Worm (Caenorhabditis elegans): ENCODE measurements around the gene srx-117.

srx-117 gene

ce11 chrV:5644171-5644570, at the start of gene srx-117:
Gene srx-117 (plus strand): TSS chrV:5644471.
- TF ChIP-seq Y95B8A.8 (GFP tag; IDR thresholded peaks at IDR 0.05) (no peak), let-607 (tag; optimal IDR thresholded peaks at IDR 0.05) (no peak), aptf-2 (GFP tag; conservative IDR thresholded peaks at IDR 0.05) (no peak), chd-7 (tag; optimal IDR thresholded peaks at IDR 0.05) (no peak), lin-40 (tag; optimal IDR thresholded peaks at IDR 0.05) (no peak), mel-28 (tag; optimal IDR thresholded peaks at IDR 0.05; ENCODE audit: borderline replicate concordance) (no peak), madf-3 (GFP tag; IDR thresholded peaks at IDR 0.05) (no peak), ekl-4 (GFP tag; IDR thresholded peaks at IDR 0.05) (no peak)

- TF ChIP-seq B0336.3 (GFP tag; IDR thresholded peaks at IDR 0.05) (no peak), rec-8 (tag; optimal IDR thresholded peaks at IDR 0.05) (no peak), sea-2 (GFP tag; IDR thresholded peaks at IDR 0.05) (no peak), him-1 (tag; optimal IDR thresholded peaks at IDR 0.05) (peak; percentile 25), F33H1.4 (GFP tag; IDR thresholded peaks at IDR 0.05) (no peak), mcd-1 (GFP tag; IDR thresholded peaks at IDR 0.05) (peak; percentile 87), hmg-1.2 (GFP tag; IDR thresholded peaks at IDR 0.05) (0 out of 2 replicates have a peak, but pooled peaks have one; percentile 20), lin-35 (GFP tag; optimal IDR thresholded peaks at IDR 0.05) (peak in 2 of 3 experiments; percentile 60 to 73), lin-54 (GFP tag; optimal IDR thresholded peaks at IDR 0.05) (peak; percentile 90), nfya-2 (GFP tag; IDR thresholded peaks at IDR 0.05) (no peak), snpc-1.1 (tag; optimal IDR thresholded peaks at IDR 0.05; ENCODE audit: insufficient read depth) (peak; percentile 24), snpc-4 (GFP tag; optimal IDR thresholded peaks at IDR 0.05) (peak; percentile 8), snpc-4 (tag; optimal IDR thresholded peaks at IDR 0.05) (peak; percentile 61 to 73 (median 66)), dpl-1 (GFP tag; optimal IDR thresholded peaks at IDR 0.05) (peak; percentile 65), egl-18 (GFP tag; IDR thresholded peaks at IDR 0.05) (no peak), madf-6 (GFP tag; IDR thresholded peaks at IDR 0.05) (peak; percentile 37), hlh-12 (tag; optimal IDR thresholded peaks at IDR 0.05) (no peak), nhr-120 (GFP tag; IDR thresholded peaks at IDR 0.05) (no peak), pha-4 (tag; optimal IDR thresholded peaks at IDR 0.05) (no peak), Y95B8A.8 (GFP tag; IDR thresholded peaks at IDR 0.05) (no peak), rcor-1 (GFP tag; IDR thresholded peaks at IDR 0.05) (no peak), aptf-2 (GFP tag; conservative IDR thresholded peaks at IDR 0.05) (no peak), efl-1 (GFP tag; optimal IDR thresholded peaks at IDR 0.05) (peak; percentile 79)
Measured at ce11 chrV:5596391-5597030, 47.8 kb upstream of the srx-117 start, which contains the start of gene zhit-1. Gene zhit-1 (minus strand): TSS chrV:5596551.

- TF ChIP-seq lsl-1 (GFP tag; optimal IDR thresholded peaks at IDR 0.05) (no peak), ceh-27 (GFP tag; optimal IDR thresholded peaks at IDR 0.05) (no peak), sdz-38 (tag; optimal IDR thresholded peaks at IDR 0.05) (no peak), lag-1 (GFP tag; IDR thresholded peaks at IDR 0.05) (no peak), let-607 (tag; optimal IDR thresholded peaks at IDR 0.05) (no peak), attf-6 (GFP tag; IDR thresholded peaks at IDR 0.05) (no peak), ceh-40 (GFP tag; IDR thresholded peaks at IDR 0.05) (no peak), madf-3 (GFP tag; IDR thresholded peaks at IDR 0.05) (no peak), ztf-6 (GFP tag; IDR thresholded peaks at IDR 0.05) (no peak)
Measured at ce11 chrV:5601263-5601662, 43.0 kb upstream of the srx-117 start, which contains the start of gene CD4.8. Gene CD4.8 (minus strand): TSS chrV:5601363.
